Worm (Caenorhabditis elegans): ENCODE results near the gene pqn-37.

DNA sequence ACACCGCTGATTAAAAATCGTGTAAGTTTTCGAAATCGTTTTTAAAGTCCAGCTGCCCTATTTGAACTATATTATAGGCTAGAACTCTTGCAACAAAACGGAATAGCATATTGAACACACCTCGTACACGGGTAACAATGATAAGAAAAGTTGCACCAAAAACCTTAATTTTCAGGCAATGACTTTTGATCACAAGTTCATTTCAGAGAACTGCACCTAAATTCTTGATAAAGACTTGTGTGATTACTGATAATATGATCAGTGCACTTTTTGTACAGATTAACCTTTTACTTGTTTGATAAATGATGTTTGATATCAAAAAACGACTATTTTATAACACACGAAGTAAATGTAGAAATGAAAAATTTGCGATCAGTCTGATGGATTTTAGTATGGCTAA is 47.5 kb upstream of the pqn-37 start:
- TF ChIP-seq ztf-11 (tag; optimal IDR thresholded peaks at IDR 0.05) (no peak), aly-2 (tag; optimal IDR thresholded peaks at IDR 0.05) (no peak), pha-4 (tag; optimal IDR thresholded peaks at IDR 0.05) (no peak), unc-39 (tag; optimal IDR thresholded peaks at IDR 0.05) (no peak), ceh-16 (tag; optimal IDR thresholded peaks at IDR 0.05) (no peak), mdl-1 (tag; optimal IDR thresholded peaks at IDR 0.05) (no peak), tbx-2 (tag; optimal IDR thresholded peaks at IDR 0.05) (no peak), nhr-77 (tag; optimal IDR thresholded peaks at IDR 0.05) (no peak)

Measured in whole organism, L3 larva.